Fruit fly (Drosophila melanogaster) whole organism, wandering third instar larva: Measurements from ENCODE around the gene Dic1.

Experiments used
- Abd-B ChIP-seq: fragments of >200 bp; optimal IDR thresholded peaks from 2 replicates; lab custom pipeline; 2017; ENCODE audit warnings: missing biosample characterization, missing genetic modification characterization
- CG32264 ChIP-seq: fragments of 200-800 bp; sonication (Bioruptor generic); optimal IDR thresholded peaks from 2 replicates; lab custom pipeline; 2016; ENCODE audit warnings: missing biosample characterization, missing genetic modification characterization
- CG9705 ChIP-seq: fragments of 200-800 bp; sonication (Bioruptor generic); optimal IDR thresholded peaks from 2 replicates; lab custom pipeline; 2018; ENCODE audit warnings: missing biosample characterization, mild to moderate bottlenecking, missing genetic modification characterization
- CrebA ChIP-seq: fragments of 200-800 bp; sonication (Bioruptor generic); optimal IDR thresholded peaks from 2 replicates; lab custom pipeline; 2016; ENCODE audit warnings: missing biosample characterization, mild to moderate bottlenecking, missing genetic modification characterization, borderline replicate concordance
- Dfd ChIP-seq: fragments of >200 bp; optimal IDR thresholded peaks from 2 replicates; lab custom pipeline; 2017; ENCODE audit warnings: missing biosample characterization, missing genetic modification characterization
- Dif ChIP-seq: fragments of 200-275, 200-300 bp; sonication (Bioruptor generic); optimal IDR thresholded peaks from 2 replicates; lab custom pipeline; 2018; ENCODE audit warnings: missing biosample characterization, missing genetic modification characterization; ENCODE audit not compliant: partially characterized antibody
- GATAd ChIP-seq: sonication (Bioruptor generic); optimal IDR thresholded peaks from 2 replicates; lab custom pipeline; 2016; ENCODE audit warnings: missing biosample characterization, missing genetic modification characterization
- HLH106 ChIP-seq: fragments of 200-800 bp; optimal IDR thresholded peaks from 3 replicates; lab custom pipeline; 2019; ENCODE audit warnings: missing biosample characterization, mild to moderate bottlenecking, missing genetic modification characterization, moderate library complexity
- Hnf4 ChIP-seq: fragments of 200-800 bp; sonication (Bioruptor generic); optimal IDR thresholded peaks from 2 replicates; lab custom pipeline; 2016; ENCODE audit warnings: missing biosample characterization, mild to moderate bottlenecking, missing genetic modification characterization
- Hr78 ChIP-seq: fragments of >200 bp; optimal IDR thresholded peaks from 2 replicates; lab custom pipeline; 2017; ENCODE audit warnings: missing biosample characterization, missing genetic modification characterization
- Hr83 ChIP-seq: fragments of 200-300 bp; sonication (Bioruptor generic); optimal IDR thresholded peaks from 2 replicates; lab custom pipeline; 2016; ENCODE audit warnings: missing biosample characterization, mild to moderate bottlenecking, missing genetic modification characterization, moderate library complexity; ENCODE audit not compliant: poor library complexity, severe bottlenecking
- Jra ChIP-seq: sonication (Bioruptor generic); optimal IDR thresholded peaks from 2 replicates; lab custom pipeline; 2016; ENCODE audit warnings: missing biosample characterization, missing genetic modification characterization
- Mio ChIP-seq: sonication (Bioruptor generic); optimal IDR thresholded peaks from 2 replicates; lab custom pipeline; 2016; ENCODE audit warnings: missing biosample characterization, missing genetic modification characterization
- Myc ChIP-seq: fragments of >200 bp; optimal IDR thresholded peaks from 2 replicates; lab custom pipeline; 2017
- N ChIP-seq: fragments of >200 bp; optimal IDR thresholded peaks from 2 replicates; lab custom pipeline; 2018; ENCODE audit warnings: missing biosample characterization, missing external identifiers, missing genetic modification characterization
- OdsH ChIP-seq: fragments of 200-800 bp; sonication (Bioruptor generic); optimal IDR thresholded peaks from 2 replicates; lab custom pipeline; 2016; ENCODE audit warnings: missing biosample characterization, mild to moderate bottlenecking, missing genetic modification characterization
- Rel ChIP-seq, 2 experiments: fragments of 200-800 bp; sonication (Bioruptor generic) in 1 of 2; optimal IDR thresholded peaks; 2 replicates in 1 of 2; 3 replicates in 1 of 2; lab custom pipeline; 2016 to 2019; ENCODE audit warnings: mild to moderate bottlenecking in 2 of 2, missing biosample characterization in 2 of 2, missing genetic modification characterization in 2 of 2, moderate library complexity in 1 of 2
- Sp1 ChIP-seq: fragments of 200-800 bp; sonication (Bioruptor generic); optimal IDR thresholded peaks from 3 replicates; lab custom pipeline; 2019; ENCODE audit warnings: missing biosample characterization, mild to moderate bottlenecking, missing genetic modification characterization, moderate library complexity
- Vsx2 ChIP-seq: fragments of 200-300, 225-300 bp; sonication (Bioruptor generic); optimal IDR thresholded peaks from 2 replicates; lab custom pipeline; 2018; ENCODE audit warnings: missing biosample characterization, missing genetic modification characterization; ENCODE audit not compliant: partially characterized antibody
- br ChIP-seq: fragments of 200-800 bp; sonication (Bioruptor generic); optimal IDR thresholded peaks from 2 replicates; lab custom pipeline; 2016; ENCODE audit warnings: missing biosample characterization, missing genetic modification characterization
- brk ChIP-seq: fragments of 200-800 bp; sonication (Bioruptor generic); optimal IDR thresholded peaks from 2 replicates; lab custom pipeline; 2016; ENCODE audit warnings: missing biosample characterization, mild to moderate bottlenecking, missing genetic modification characterization
- dl ChIP-seq, 2 experiments: fragments of 175-275, 200-275 bp in 1 of 2; fragments of 200-275 bp in 1 of 2; sonication (Bioruptor generic); optimal IDR thresholded peaks; lab custom pipeline; 2018; ENCODE audit warnings: mild to moderate bottlenecking in 2 of 2, missing biosample characterization in 2 of 2, missing genetic modification characterization in 2 of 2, moderate library complexity in 2 of 2; ENCODE audit not compliant: partially characterized antibody in 2 of 2, insufficient read depth in 1 of 2
- dmrt93B ChIP-seq: fragments of 200-800 bp; sonication (Bioruptor generic); optimal IDR thresholded peaks from 2 replicates; lab custom pipeline; 2018; ENCODE audit warnings: missing biosample characterization, mild to moderate bottlenecking, missing genetic modification characterization
- dsf ChIP-seq: sonication (Bioruptor generic); optimal IDR thresholded peaks from 2 replicates; lab custom pipeline; 2016; ENCODE audit warnings: missing biosample characterization, missing genetic modification characterization, borderline replicate concordance
- ey ChIP-seq: fragments of 200-800 bp; sonication (Bioruptor generic); optimal IDR thresholded peaks from 2 replicates; lab custom pipeline; 2016; ENCODE audit warnings: missing biosample characterization, missing genetic modification characterization
- foxo ChIP-seq, 2 experiments: fragments of 200-800 bp; sonication (Bioruptor generic); optimal IDR thresholded peaks; 2 replicates in 1 of 2; 3 replicates in 1 of 2; lab custom pipeline; 2016 to 2017; ENCODE audit warnings: missing biosample characterization in 2 of 2, missing genetic modification characterization in 2 of 2
- fru ChIP-seq: fragments of 200-800 bp; sonication (Bioruptor generic); optimal IDR thresholded peaks from 3 replicates; lab custom pipeline; 2016; ENCODE audit warnings: missing biosample characterization, mild to moderate bottlenecking, missing genetic modification characterization
- h ChIP-seq: fragments of 200-800 bp; sonication (Bioruptor generic); optimal IDR thresholded peaks from 3 replicates; lab custom pipeline; 2016; ENCODE audit warnings: missing biosample characterization, mild to moderate bottlenecking, missing genetic modification characterization
- jim ChIP-seq: fragments of 175-275, 200-325 bp; sonication (Bioruptor generic); optimal IDR thresholded peaks from 2 replicates; lab custom pipeline; 2016; ENCODE audit warnings: missing biosample characterization, mild to moderate bottlenecking, missing genetic modification characterization
- lola ChIP-seq: fragments of >200 bp; optimal IDR thresholded peaks from 2 replicates; lab custom pipeline; 2017; ENCODE audit warnings: missing biosample characterization, missing genetic modification characterization
- pan ChIP-seq: fragments of >200 bp; optimal IDR thresholded peaks from 2 replicates; lab custom pipeline; 2017
- psq ChIP-seq: fragments of 200-800 bp; sonication (Bioruptor generic); optimal IDR thresholded peaks from 3 replicates; lab custom pipeline; 2017; ENCODE audit warnings: missing biosample characterization, mild to moderate bottlenecking, missing genetic modification characterization, moderate library complexity
- rgr ChIP-seq: fragments of 200-800 bp; sonication (Bioruptor generic); optimal IDR thresholded peaks from 3 replicates; lab custom pipeline; 2016; ENCODE audit warnings: missing biosample characterization, mild to moderate bottlenecking, missing genetic modification characterization
- sage ChIP-seq: fragments of 200-800 bp; sonication (Bioruptor generic); optimal IDR thresholded peaks from 2 replicates; lab custom pipeline; 2016; ENCODE audit warnings: missing biosample characterization, mild to moderate bottlenecking, missing genetic modification characterization
- sv ChIP-seq: fragments of 200-800 bp; sonication (Bioruptor generic); optimal IDR thresholded peaks from 3 replicates; lab custom pipeline; 2016; ENCODE audit warnings: missing biosample characterization, missing genetic modification characterization
- tai ChIP-seq: sonication (Bioruptor generic); optimal IDR thresholded peaks from 2 replicates; lab custom pipeline; 2016; ENCODE audit warnings: missing biosample characterization, missing genetic modification characterization
- usp ChIP-seq: fragments of >200 bp; optimal IDR thresholded peaks from 2 replicates; lab custom pipeline; 2017; ENCODE audit warnings: missing biosample characterization, missing genetic modification characterization
- woc ChIP-seq: sonication (Bioruptor generic); optimal IDR thresholded peaks from 2 replicates; lab custom pipeline; 2016; ENCODE audit warnings: missing biosample characterization, mild to moderate bottlenecking, missing genetic modification characterization

Dic1 gene

dm6 chr3R:13379675-13380074, 14.9 kb downstream of the Dic1 start, which contains the start of the genes CG9813 and CG8870:
Gene CG9813, minus strand, starts transcription at chr3R:13379775.
Gene CG8870, plus strand, starts transcription at chr3R:13379842.
- TF ChIP-seq foxo (GFP tag; optimal IDR thresholded peaks at IDR 0.05; lab: Kevin White, UChicago) (no peak), ey (GFP tag; lab: Kevin White, UChicago) (no peak), Dif (no peak), Hr83 (no peak), woc (no peak)

dm6 chr3R:13381744-13382435, 17.2 kb downstream of the Dic1 start, which contains the start of the genes mRpS21 and Droj2:
Gene mRpS21, minus strand, starts transcription at chr3R:13381809.
Gene Droj2, plus strand, starts transcription at chr3R:13382106.
- peak; percentile 73 for TF ChIP-seq HLH106 (tag; lab: Kevin White, UChicago)
- TF ChIP-seq foxo (GFP tag; optimal IDR thresholded peaks at IDR 0.05; lab: Kevin White, UChicago): peak in 1 of 2 experiments; percentile 51
- no peak for TF ChIP-seq dl (GFP tag; optimal IDR thresholded peaks at IDR 0.05; lab: Kevin White, UChicago; ENCODE audit: insufficient read depth in 1 of 2, partially characterized antibody in 2 of 2)
- no peak for TF ChIP-seq tai (GFP tag; lab: Kevin White, UChicago)
- no peak for TF ChIP-seq usp (GFP tag; lab: Kevin White, UChicago)
- peak; percentile 46 for TF ChIP-seq Hnf4 (GFP tag; lab: Kevin White, UChicago)
- TF ChIP-seq br (GFP tag; lab: Kevin White, UChicago): peak; percentile 21
- TF ChIP-seq psq: no peak
- TF ChIP-seq Sp1: peak; percentile 64
- peak; percentile 60 for TF ChIP-seq woc
- TF ChIP-seq CG9705 (GFP tag; lab: Kevin White, UChicago): peak; percentile 54
- no peak for TF ChIP-seq Hr83
- TF ChIP-seq dsf (GFP tag; lab: Kevin White, UChicago): peak; percentile 33
- no peak for TF ChIP-seq pan (lab: Kevin White, UChicago)
- TF ChIP-seq CG32264: no peak
- TF ChIP-seq sv (GFP tag; lab: Kevin White, UChicago): peak; percentile 55
- TF ChIP-seq ey (GFP tag; lab: Kevin White, UChicago): peak; percentile 3
- TF ChIP-seq Dif: no peak
- no peak for TF ChIP-seq OdsH (GFP tag; lab: Kevin White, UChicago)
- TF ChIP-seq h (GFP tag; lab: Kevin White, UChicago): peak; percentile 49
- TF ChIP-seq fru (GFP tag; lab: Kevin White, UChicago): peak; percentile 46
- no peak for TF ChIP-seq jim (GFP tag; lab: Kevin White, UChicago)
- TF ChIP-seq Dfd (GFP tag; lab: Kevin White, UChicago): no peak
- TF ChIP-seq brk (GFP tag; lab: Kevin White, UChicago): peak; percentile 47
- no peak for TF ChIP-seq Rel (GFP tag; optimal IDR thresholded peaks at IDR 0.05; lab: Kevin White, UChicago)
- TF ChIP-seq Rel (tag; optimal IDR thresholded peaks at IDR 0.05; lab: Kevin White, UChicago): peak; percentile 59
- TF ChIP-seq N (GFP tag; lab: Kevin White, UChicago): no peak
- no peak for TF ChIP-seq sage
- TF ChIP-seq Myc: peak; percentile 47
- TF ChIP-seq CrebA (GFP tag; lab: Kevin White, UChicago): no peak
- TF ChIP-seq Mio (GFP tag; lab: Kevin White, UChicago): no peak
- TF ChIP-seq Abd-B: no peak
- no peak for TF ChIP-seq GATAd
- no peak for TF ChIP-seq lola (GFP tag; lab: Kevin White, UChicago)
- no peak for TF ChIP-seq Hr78 (GFP tag; lab: Kevin White, UChicago)
- peak; percentile 36 for TF ChIP-seq rgr (GFP tag; lab: Kevin White, UChicago)
- no peak for TF ChIP-seq Vsx2 (GFP tag; lab: Kevin White, UChicago)
- no peak for TF ChIP-seq dmrt93B
- peak; percentile 43 for TF ChIP-seq Jra (GFP tag; lab: Kevin White, UChicago)
